Worm (Caenorhabditis elegans) whole organism, L4 larva: Measurements from ENCODE around the gene B0001.8.

Experiments
- dpl-1 ChIP-seq: fragments of 150-350 bp; optimal IDR thresholded peaks from 2 replicates; lab custom pipeline; 2014; ENCODE audit warnings: missing biosample characterization, missing genetic modification reagents, missing genetic modification characterization
- madf-9 ChIP-seq: fragments of 200-800 bp; sonication (Bioruptor generic); conservative IDR thresholded peaks from 2 replicates; pipeline ENCODE4 v1.3.6; 2022; ENCODE audit warnings: missing genetic modification reagents, missing genetic modification characterization, missing compliant biosample characterization
- nhr-28 ChIP-seq: fragments of 150-350 bp; optimal IDR thresholded peaks from 2 replicates; lab custom pipeline; 2014; ENCODE audit warnings: missing biosample characterization, missing genetic modification characterization
- pha-4 ChIP-seq, 2 experiments: fragments of 150-350 bp in 1 of 2; fragments of 200-800 bp in 1 of 2; sonication (Bioruptor generic) in 1 of 2; IDR thresholded peaks in 1 of 2; optimal IDR thresholded peaks in 1 of 2; 2 replicates each; pipeline versions ENCODE4 v1.3.6 to Lab custom; 2014 to 2022; ENCODE audit warnings: missing genetic modification characterization in 2 of 2, missing genetic modification reagents in 2 of 2, missing biosample characterization in 1 of 2, missing compliant biosample characterization in 1 of 2
- zip-11 ChIP-seq: fragments of 200-800 bp; sonication (Bioruptor generic); IDR thresholded peaks from 2 replicates; pipeline ENCODE4 v1.3.6; 2022; ENCODE audit warnings: missing genetic modification characterization, missing compliant biosample characterization

- no peak for TF ChIP-seq dpl-1 (GFP tag; lab: Kevin White, UChicago)
- no peak for TF ChIP-seq nhr-28 (tag; lab: Kevin White, UChicago)
- no peak for TF ChIP-seq pha-4 (GFP tag; IDR thresholded peaks at IDR 0.05; lab: Robert Waterston, UW)
- TF ChIP-seq pha-4 (tag; optimal IDR thresholded peaks at IDR 0.05; lab: Kevin White, UChicago), result no peak
- TF ChIP-seq madf-9 (GFP tag; lab: Robert Waterston, UW), result no peak
- no peak for TF ChIP-seq zip-11 (GFP tag; lab: Robert Waterston, UW)
These were observed 10.0 kb upstream of the B0001.8 start, which contains the start of gene B0001.2 for ce11 chrIV:12150877-12151276.
